Worm (Caenorhabditis elegans) whole organism, L2 larva: Measurements from ENCODE around the gene ant-1.4.

Source experiments
- C34F6.9 ChIP-seq: fragments of 150-350 bp; optimal IDR thresholded peaks from 2 replicates; lab custom pipeline; 2014; ENCODE audit warnings: missing biosample characterization, missing genetic modification characterization
- F13H6.1 ChIP-seq: sonication (generic microtip); optimal IDR thresholded peaks from 2 replicates; lab custom pipeline; 2016; ENCODE audit warnings: missing genetic modification characterization, missing compliant biosample characterization
- R02D3.7 ChIP-seq: fragments of 150-350 bp; optimal IDR thresholded peaks from 2 replicates; lab custom pipeline; 2014; ENCODE audit warnings: missing biosample characterization, missing genetic modification characterization
- Y55F3AM.14 ChIP-seq: fragments of 200-800 bp; sonication (Bioruptor generic); optimal IDR thresholded peaks from 2 replicates; lab custom pipeline; 2018; ENCODE audit warnings: mild to moderate bottlenecking, missing genetic modification characterization, missing compliant biosample characterization
- ZK546.5 ChIP-seq: sonication (generic microtip); optimal IDR thresholded peaks from 2 replicates; lab custom pipeline; 2017; ENCODE audit warnings: missing biosample characterization, missing genetic modification characterization
- alr-1 ChIP-seq: fragments of 150-350 bp; optimal IDR thresholded peaks from 2 replicates; lab custom pipeline; 2014; ENCODE audit warnings: missing biosample characterization, missing genetic modification characterization
- blmp-1 ChIP-seq: sonication (generic microtip); optimal IDR thresholded peaks from 2 replicates; lab custom pipeline; 2017; ENCODE audit warnings: missing genetic modification characterization, mild to moderate bottlenecking, missing compliant biosample characterization, antibody characterized with exemption, moderate library complexity; ENCODE audit not compliant: insufficient read depth
- ceh-16 ChIP-seq: fragments of 150-350 bp; optimal IDR thresholded peaks from 2 replicates; lab custom pipeline; 2014; ENCODE audit warnings: missing biosample characterization, missing genetic modification characterization
- ceh-82 ChIP-seq: fragments of 150-350 bp; optimal IDR thresholded peaks from 2 replicates; lab custom pipeline; 2014; ENCODE audit warnings: missing biosample characterization, missing genetic modification characterization
- dmd-4 ChIP-seq: sonication (generic microtip); optimal IDR thresholded peaks from 2 replicates; lab custom pipeline; 2017; ENCODE audit warnings: missing biosample characterization, missing genetic modification characterization
- egl-27 ChIP-seq: sonication (generic microtip); optimal IDR thresholded peaks from 3 replicates; lab custom pipeline; 2017; ENCODE audit warnings: missing biosample characterization, missing genetic modification reagents, missing genetic modification characterization
- elt-1 ChIP-seq: fragments of 150-350 bp; optimal IDR thresholded peaks from 2 replicates; lab custom pipeline; 2014; ENCODE audit warnings: missing biosample characterization, missing genetic modification characterization
- elt-3 ChIP-seq: sonication (generic microtip); optimal IDR thresholded peaks from 2 replicates; lab custom pipeline; 2017; ENCODE audit warnings: missing biosample characterization, missing genetic modification characterization
- gmeb-1 ChIP-seq: fragments of 150-350 bp; optimal IDR thresholded peaks from 2 replicates; lab custom pipeline; 2014; ENCODE audit warnings: missing biosample characterization, missing genetic modification characterization
- lin-11 ChIP-seq: fragments of 150-350 bp; sonication (generic microtip); optimal IDR thresholded peaks from 2 replicates; lab custom pipeline; 2014; ENCODE audit warnings: missing biosample characterization, missing genetic modification characterization, inconsistent platforms, mixed read lengths
- lin-13 ChIP-seq: fragments of 150-350 bp; optimal IDR thresholded peaks from 2 replicates; lab custom pipeline; 2014; ENCODE audit warnings: missing biosample characterization, missing genetic modification reagents, missing genetic modification characterization
- lin-39 ChIP-seq: fragments of 150-350 bp; optimal IDR thresholded peaks from 2 replicates; lab custom pipeline; 2014; ENCODE audit warnings: missing biosample characterization, missing genetic modification reagents, missing genetic modification characterization
- lsy-2 ChIP-seq, 2 experiments: fragments of 150-350 bp in 1 of 2; sonication (generic microtip) in 1 of 2; optimal IDR thresholded peaks; 2 replicates each; lab custom pipeline; 2014 to 2017; ENCODE audit warnings: missing biosample characterization in 2 of 2, missing genetic modification characterization in 2 of 2
- mab-5 ChIP-seq: fragments of 150-350 bp; optimal IDR thresholded peaks from 2 replicates; lab custom pipeline; 2014; ENCODE audit warnings: missing biosample characterization, missing genetic modification characterization
- mdl-1 ChIP-seq, 2 experiments: fragments of 150-350 bp in 1 of 2; sonication (generic microtip) in 1 of 2; optimal IDR thresholded peaks; 2 replicates each; lab custom pipeline; 2017; ENCODE audit warnings: missing biosample characterization in 2 of 2, missing genetic modification characterization in 2 of 2
- nhr-10 ChIP-seq: sonication (generic microtip); optimal IDR thresholded peaks from 2 replicates; lab custom pipeline; 2017; ENCODE audit warnings: missing biosample characterization, missing genetic modification characterization
- nhr-11 ChIP-seq: fragments of 150-350 bp; optimal IDR thresholded peaks from 2 replicates; lab custom pipeline; 2014; ENCODE audit warnings: missing biosample characterization, missing genetic modification characterization
- nhr-12 ChIP-seq: fragments of 150-350 bp; optimal IDR thresholded peaks from 2 replicates; lab custom pipeline; 2014; ENCODE audit warnings: missing biosample characterization, missing genetic modification characterization
- nhr-129 ChIP-seq: fragments of 150-350 bp; optimal IDR thresholded peaks from 2 replicates; lab custom pipeline; 2014; ENCODE audit warnings: missing biosample characterization, missing genetic modification characterization
- nhr-21 ChIP-seq: fragments of 150-350 bp; optimal IDR thresholded peaks from 2 replicates; lab custom pipeline; 2014; ENCODE audit warnings: missing biosample characterization, missing genetic modification characterization
- nhr-237 ChIP-seq: fragments of 150-350 bp; optimal IDR thresholded peaks from 2 replicates; lab custom pipeline; 2014; ENCODE audit warnings: missing biosample characterization, missing genetic modification characterization
- nhr-25 ChIP-seq: fragments of 150-350 bp; sonication (generic microtip); optimal IDR thresholded peaks from 3 replicates; lab custom pipeline; 2014; ENCODE audit warnings: missing biosample characterization, missing genetic modification characterization
- nhr-6 ChIP-seq: fragments of 150-350 bp; optimal IDR thresholded peaks from 2 replicates; lab custom pipeline; 2014; ENCODE audit warnings: missing biosample characterization, missing genetic modification characterization
- nhr-77 ChIP-seq: fragments of 150-350 bp; optimal IDR thresholded peaks from 2 replicates; lab custom pipeline; 2014; ENCODE audit warnings: missing biosample characterization, missing genetic modification characterization
- peb-1 ChIP-seq: fragments of 150-350 bp; optimal IDR thresholded peaks from 2 replicates; lab custom pipeline; 2014; ENCODE audit warnings: missing biosample characterization, missing genetic modification characterization
- sem-4 ChIP-seq: fragments of 150-350 bp; optimal IDR thresholded peaks from 2 replicates; lab custom pipeline; 2014; ENCODE audit warnings: missing biosample characterization, missing genetic modification reagents, missing genetic modification characterization
- skn-1 ChIP-seq: sonication (generic microtip); optimal IDR thresholded peaks from 2 replicates; lab custom pipeline; 2017; ENCODE audit warnings: missing biosample characterization, missing genetic modification characterization
- sma-3 ChIP-seq: sonication (generic microtip); optimal IDR thresholded peaks from 2 replicates; lab custom pipeline; 2016; ENCODE audit warnings: missing genetic modification reagents, missing genetic modification characterization, missing compliant biosample characterization
- sma-9 ChIP-seq, 2 experiments: fragments of 150-350 bp in 1 of 2; sonication (generic microtip) in 1 of 2; optimal IDR thresholded peaks; 2 replicates each; lab custom pipeline; 2014 to 2016; ENCODE audit warnings: missing genetic modification characterization in 2 of 2, mild to moderate bottlenecking in 1 of 2, missing biosample characterization in 1 of 2, missing compliant biosample characterization in 1 of 2, missing genetic modification reagents in 1 of 2, moderate library complexity in 1 of 2
- unc-39 ChIP-seq: fragments of 150-350 bp; optimal IDR thresholded peaks from 2 replicates; lab custom pipeline; 2014; ENCODE audit warnings: missing biosample characterization, missing genetic modification characterization
- unc-55 ChIP-seq: fragments of 150-350 bp; sonication (generic microtip); optimal IDR thresholded peaks from 3 replicates; lab custom pipeline; 2014; ENCODE audit warnings: missing biosample characterization, missing genetic modification reagents, missing genetic modification characterization
- unc-62 ChIP-seq: fragments of 150-350 bp; optimal IDR thresholded peaks from 2 replicates; lab custom pipeline; 2014; ENCODE audit warnings: missing biosample characterization, missing genetic modification reagents, missing genetic modification characterization
- ztf-1 ChIP-seq: fragments of 200-800 bp; sonication (Bioruptor generic); conservative IDR thresholded peaks from 2 replicates; pipeline ENCODE4 v1.3.6; 2022; ENCODE audit warnings: missing genetic modification characterization, missing compliant biosample characterization
- ztf-11 ChIP-seq: sonication (generic microtip); optimal IDR thresholded peaks from 2 replicates; lab custom pipeline; 2017; ENCODE audit warnings: missing biosample characterization, missing genetic modification characterization
- ztf-4 ChIP-seq: fragments of 150-350 bp; optimal IDR thresholded peaks from 2 replicates; lab custom pipeline; 2014; ENCODE audit warnings: missing biosample characterization, missing genetic modification characterization

The ant-1.4 gene

ce11 chrIV:8460208-8460607 is at the start of gene ant-1.4:
Gene ant-1.4 (minus strand): TSS chrIV:8460308.
- TF ChIP-seq unc-55 (GFP tag; lab: Kevin White, UChicago) (no peak), ZK546.5 (tag; lab: Kevin White, UChicago) (no peak), nhr-6 (tag; lab: Kevin White, UChicago) (no peak), nhr-77 (tag; lab: Kevin White, UChicago) (no peak)
- TF ChIP-seq, all 48 proteins: peak for 0

DNA sequence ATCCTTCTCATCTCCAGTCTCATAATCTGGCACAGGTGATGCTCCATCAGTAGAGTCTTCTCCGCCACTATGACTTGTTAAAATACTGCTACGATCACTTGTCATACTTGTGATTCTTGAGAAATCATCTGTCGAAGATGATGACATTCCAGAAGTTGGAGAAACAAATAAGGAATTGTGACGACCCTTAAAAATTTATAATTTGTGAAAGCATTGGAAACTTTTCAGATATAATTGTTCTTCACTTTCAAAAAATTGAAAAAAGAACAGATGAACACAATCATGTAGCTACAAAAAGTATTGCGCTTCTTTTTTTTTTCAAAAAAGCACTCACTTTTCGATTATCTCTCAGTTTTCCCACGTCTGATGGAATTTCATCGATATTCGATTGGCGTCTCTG is 45.9 kb upstream of the ant-1.4 start:
- TF ChIP-seq nhr-10 (tag; lab: Kevin White, UChicago) (no peak), lin-39 (tag; lab: Kevin White, UChicago) (no peak)
- TF ChIP-seq, all 48 proteins: peak for 0

ce11 chrIV:8501382-8501781 is 41.3 kb upstream of the ant-1.4 start, which contains the start of gene C28C12.1:
Gene C28C12.1 (plus strand): TSS chrIV:8501682.
- TF ChIP-seq ztf-4 (tag; lab: Kevin White, UChicago) (no peak), sma-9 (GFP tag; optimal IDR thresholded peaks at IDR 0.05; lab: Kevin White, UChicago) (no peak), sma-9 (tag; optimal IDR thresholded peaks at IDR 0.05; lab: Kevin White, UChicago) (no peak), egl-27 (no peak), Y55F3AM.14 (GFP tag; lab: Kevin White, UChicago) (no peak), lin-11 (tag; lab: Kevin White, UChicago) (no peak), unc-39 (tag; lab: Kevin White, UChicago) (no peak), sma-3 (GFP tag; lab: Kevin White, UChicago) (no peak), ceh-16 (tag; lab: Kevin White, UChicago) (no peak), dmd-4 (tag; lab: Kevin White, UChicago) (no peak), ztf-11 (tag; lab: Kevin White, UChicago) (no peak), unc-62 (GFP tag; lab: Kevin White, UChicago) (no peak), elt-1 (tag; lab: Kevin White, UChicago) (no peak), nhr-21 (no peak), nhr-237 (no peak), lsy-2 (tag; optimal IDR thresholded peaks at IDR 0.05; lab: Kevin White, UChicago) (no peak), mdl-1 (tag; optimal IDR thresholded peaks at IDR 0.05; lab: Kevin White, UChicago) (no peak), nhr-129 (tag; lab: Kevin White, UChicago) (no peak), ceh-82 (tag; lab: Kevin White, UChicago) (no peak)
- TF ChIP-seq, all 48 proteins: peak for 0

DNA sequence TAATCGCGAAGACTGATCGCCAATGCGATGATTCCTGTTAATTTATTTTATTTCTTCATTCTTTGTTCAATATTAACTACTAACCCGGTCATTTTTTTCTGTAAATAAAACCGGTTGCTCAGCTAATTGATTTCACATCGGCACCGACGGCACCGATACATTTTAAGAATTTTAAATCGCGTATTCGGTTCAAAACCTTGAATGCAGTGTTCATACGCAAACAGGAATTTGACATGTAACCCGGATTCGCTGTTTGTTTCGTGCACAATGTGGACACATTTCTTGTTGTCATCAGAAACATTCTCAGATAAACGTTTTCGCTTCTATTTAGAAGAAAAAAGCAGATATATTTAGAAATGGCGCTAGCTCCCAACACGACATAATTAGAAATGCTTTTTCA is 39.8 kb upstream of the ant-1.4 start:
- TF ChIP-seq dmd-4 (tag; lab: Kevin White, UChicago), result no peak
- TF ChIP-seq egl-27, result no peak
- no peak for TF ChIP-seq gmeb-1 (tag; lab: Kevin White, UChicago)
- no peak for TF ChIP-seq F13H6.1 (tag; lab: Kevin White, UChicago)
- TF ChIP-seq elt-3 (tag; lab: Kevin White, UChicago), result no peak
- TF ChIP-seq lin-13 (GFP tag; lab: Kevin White, UChicago), result no peak
- no peak for TF ChIP-seq nhr-11 (tag; lab: Kevin White, UChicago)
- TF ChIP-seq unc-39 (tag; lab: Kevin White, UChicago), result no peak
- no peak for TF ChIP-seq nhr-129 (tag; lab: Kevin White, UChicago)
- no peak for TF ChIP-seq mab-5 (tag; lab: Kevin White, UChicago)
- TF ChIP-seq, all 48 proteins: peak for 0

DNA sequence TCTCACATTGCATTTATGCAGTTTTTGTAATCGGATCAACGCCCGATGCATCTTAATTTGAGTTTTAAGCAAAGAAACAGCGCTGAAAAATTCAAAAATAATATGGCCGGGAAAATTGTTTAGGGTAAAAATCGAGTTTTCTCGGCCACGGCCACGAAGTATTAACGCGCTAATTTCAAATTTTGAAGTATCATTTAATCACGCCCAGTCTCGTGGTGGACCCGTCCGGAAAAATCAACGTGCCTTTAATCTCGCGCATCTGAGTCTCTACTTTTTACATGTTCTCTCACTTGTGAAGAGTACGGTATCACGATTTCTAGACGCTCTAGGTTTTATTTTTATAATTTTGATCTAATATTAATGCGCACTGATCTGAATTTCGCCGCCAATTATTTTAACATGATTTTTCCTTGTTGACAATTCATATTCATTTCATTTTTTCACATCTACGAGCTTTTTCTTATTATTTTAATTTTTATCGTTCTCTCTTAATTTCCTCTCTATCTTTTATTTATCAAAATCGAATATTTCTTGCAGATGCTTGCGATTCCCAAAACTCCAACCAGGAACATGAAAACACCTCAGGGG is 38.8 kb upstream of the ant-1.4 start, which contains the start of the genes acdh-13 and mesp-1:
acdh-13 (minus strand) TSS at position 51 of the 588 bp plus-strand sequence.
mesp-1 (plus strand) TSS at position 538 of the 588 bp plus-strand sequence.
- TF ChIP-seq ztf-1 (GFP tag; lab: Robert Waterston, UW) (no peak), alr-1 (no peak), gmeb-1 (tag; lab: Kevin White, UChicago) (peak; percentile 87), blmp-1 (tag; lab: Kevin White, UChicago) (no peak), unc-62 (GFP tag; lab: Kevin White, UChicago) (no peak), ZK546.5 (tag; lab: Kevin White, UChicago) (no peak), ztf-4 (tag; lab: Kevin White, UChicago) (no peak), nhr-11 (tag; lab: Kevin White, UChicago) (no peak), F13H6.1 (tag; lab: Kevin White, UChicago) (no peak), nhr-129 (tag; lab: Kevin White, UChicago) (peak; percentile 11), elt-1 (tag; lab: Kevin White, UChicago) (no peak), dmd-4 (tag; lab: Kevin White, UChicago) (no peak), peb-1 (no peak), R02D3.7 (tag; lab: Kevin White, UChicago) (no peak), lin-11 (tag; lab: Kevin White, UChicago) (no peak), skn-1 (tag; lab: Kevin White, UChicago) (no peak), lsy-2 (tag; optimal IDR thresholded peaks at IDR 0.05; lab: Kevin White, UChicago) (peak in 1 of 2 experiments; percentile 68), nhr-6 (tag; lab: Kevin White, UChicago) (no peak), mdl-1 (tag; optimal IDR thresholded peaks at IDR 0.05; lab: Kevin White, UChicago) (no peak), lin-13 (GFP tag; lab: Kevin White, UChicago) (no peak), nhr-12 (tag; lab: Kevin White, UChicago) (no peak), lin-39 (tag; lab: Kevin White, UChicago) (no peak), C34F6.9 (tag; lab: Kevin White, UChicago) (peak; percentile 56), nhr-25 (tag; lab: Kevin White, UChicago) (no peak), ztf-11 (tag; lab: Kevin White, UChicago) (no peak), mab-5 (tag; lab: Kevin White, UChicago) (no peak), unc-39 (tag; lab: Kevin White, UChicago) (no peak), sem-4 (no peak), egl-27 (no peak), sma-3 (GFP tag; lab: Kevin White, UChicago) (peak; percentile 14), nhr-77 (tag; lab: Kevin White, UChicago) (no peak)
